Worm (Caenorhabditis elegans) whole organism, late embryonic: ENCODE data around the gene C55B6.1.

ENCODE experiments used
- C08G9.2 ChIP-seq: sonication (generic microtip); optimal IDR thresholded peaks from 2 replicates; lab custom pipeline; 2016; ENCODE audit warnings: mild to moderate bottlenecking, missing genetic modification characterization, moderate library complexity, missing compliant biosample characterization
- C38D4.7 ChIP-seq: fragments of 200-800 bp; sonication (Bioruptor generic); optimal IDR thresholded peaks from 2 replicates; lab custom pipeline; 2018; ENCODE audit warnings: mild to moderate bottlenecking, missing genetic modification characterization, moderate library complexity, missing compliant biosample characterization
- F13H6.1 ChIP-seq: sonication (generic microtip); optimal IDR thresholded peaks from 2 replicates; lab custom pipeline; 2016; ENCODE audit warnings: missing genetic modification characterization, missing compliant biosample characterization
- K02D7.2 ChIP-seq: sonication (generic microtip); optimal IDR thresholded peaks from 2 replicates; lab custom pipeline; 2017; ENCODE audit warnings: mild to moderate bottlenecking, missing genetic modification characterization, missing compliant biosample characterization
- K09A11.1 ChIP-seq: sonication (generic microtip); optimal IDR thresholded peaks from 2 replicates; lab custom pipeline; 2017; ENCODE audit warnings: antibody characterized with exemption, mild to moderate bottlenecking, missing genetic modification characterization, missing compliant biosample characterization; ENCODE audit not compliant: insufficient read depth
- T23F11.4 ChIP-seq: fragments of 200-800 bp; sonication (Bioruptor generic); optimal IDR thresholded peaks from 2 replicates; lab custom pipeline; 2018; ENCODE audit warnings: mild to moderate bottlenecking, missing genetic modification characterization, missing compliant biosample characterization
- ceh-14 ChIP-seq: sonication (generic microtip); optimal IDR thresholded peaks from 2 replicates; lab custom pipeline; 2016; ENCODE audit warnings: missing genotype, missing genetic modification characterization, missing compliant biosample characterization
- ceh-2 ChIP-seq: sonication (generic microtip); optimal IDR thresholded peaks from 2 replicates; lab custom pipeline; 2016; ENCODE audit warnings: missing genotype, missing genetic modification characterization, missing compliant biosample characterization
- ceh-24 ChIP-seq: sonication (generic microtip); optimal IDR thresholded peaks from 2 replicates; lab custom pipeline; 2016; ENCODE audit warnings: mild to moderate bottlenecking, missing genetic modification characterization, missing compliant biosample characterization
- ceh-30 ChIP-seq: fragments of 150-350 bp; optimal IDR thresholded peaks from 2 replicates; lab custom pipeline; 2014; ENCODE audit warnings: missing biosample characterization, missing genetic modification characterization
- ceh-34 ChIP-seq: sonication (generic microtip); optimal IDR thresholded peaks from 2 replicates; lab custom pipeline; 2016; ENCODE audit warnings: mild to moderate bottlenecking, missing genetic modification characterization, missing compliant biosample characterization
- ceh-45 ChIP-seq: fragments of 200-800 bp; sonication (Bioruptor generic); IDR thresholded peaks from 2 replicates; pipeline ENCODE4 v1.3.6; 2022; ENCODE audit warnings: missing genetic modification reagents, missing genetic modification characterization, missing compliant biosample characterization
- ceh-48 ChIP-seq: sonication (generic microtip); optimal IDR thresholded peaks from 2 replicates; lab custom pipeline; 2016; ENCODE audit warnings: missing genetic modification characterization, inconsistent platforms, missing compliant biosample characterization
- ceh-6 ChIP-seq: fragments of 200-800 bp; sonication (Bioruptor generic); optimal IDR thresholded peaks from 2 replicates; lab custom pipeline; 2018; ENCODE audit warnings: mild to moderate bottlenecking, missing genetic modification characterization, missing compliant biosample characterization
- che-1 ChIP-seq: sonication (generic microtip); optimal IDR thresholded peaks from 2 replicates; lab custom pipeline; 2016; ENCODE audit warnings: mild to moderate bottlenecking, missing genetic modification characterization, missing compliant biosample characterization
- eyg-1 ChIP-seq: sonication (generic microtip); optimal IDR thresholded peaks from 2 replicates; lab custom pipeline; 2016; ENCODE audit warnings: missing genotype, missing genetic modification characterization, missing compliant biosample characterization
- hlh-13 ChIP-seq: fragments of 200-800 bp; sonication (Bioruptor generic); optimal IDR thresholded peaks from 2 replicates; lab custom pipeline; 2018; ENCODE audit warnings: mild to moderate bottlenecking, missing genetic modification characterization, missing compliant biosample characterization
- hlh-6 ChIP-seq: sonication (generic microtip); optimal IDR thresholded peaks from 2 replicates; lab custom pipeline; 2016; ENCODE audit warnings: missing genotype, missing genetic modification characterization, missing compliant biosample characterization
- hlh-8 ChIP-seq: sonication (generic microtip); optimal IDR thresholded peaks from 2 replicates; lab custom pipeline; 2016; ENCODE audit warnings: missing genotype, missing genetic modification characterization, missing compliant biosample characterization
- lim-6 ChIP-seq: sonication (generic microtip); optimal IDR thresholded peaks from 2 replicates; lab custom pipeline; 2016; ENCODE audit warnings: missing genetic modification characterization, missing compliant biosample characterization
- mec-3 ChIP-seq: sonication (generic microtip); optimal IDR thresholded peaks from 2 replicates; lab custom pipeline; 2016; ENCODE audit warnings: borderline replicate concordance, missing genetic modification characterization, missing compliant biosample characterization
- nfya-1 ChIP-seq: sonication (generic microtip); optimal IDR thresholded peaks from 2 replicates; lab custom pipeline; 2017; ENCODE audit warnings: missing genetic modification characterization, mild to moderate bottlenecking, missing compliant biosample characterization, antibody characterized with exemption, moderate library complexity
- nhr-11 ChIP-seq: fragments of 150-350 bp; optimal IDR thresholded peaks from 2 replicates; lab custom pipeline; 2014; ENCODE audit warnings: missing biosample characterization, missing genetic modification characterization
- npax-4 ChIP-seq: sonication (generic microtip); optimal IDR thresholded peaks from 2 replicates; lab custom pipeline; 2016; ENCODE audit warnings: missing genetic modification characterization, missing compliant biosample characterization
- pat-9 ChIP-seq: fragments of 200-800 bp; sonication (Bioruptor generic); optimal IDR thresholded peaks from 2 replicates; lab custom pipeline; 2018; ENCODE audit warnings: mild to moderate bottlenecking, missing genetic modification characterization, moderate library complexity, missing compliant biosample characterization
- pha-2 ChIP-seq: sonication (generic microtip); optimal IDR thresholded peaks from 2 replicates; lab custom pipeline; 2017; ENCODE audit warnings: mild to moderate bottlenecking, missing genetic modification characterization, missing compliant biosample characterization
- pqm-1 ChIP-seq: sonication (generic microtip); optimal IDR thresholded peaks from 2 replicates; lab custom pipeline; 2016; ENCODE audit warnings: missing genetic modification characterization, missing compliant biosample characterization
- syd-9 ChIP-seq: sonication (generic microtip); optimal IDR thresholded peaks from 2 replicates; lab custom pipeline; 2016; ENCODE audit warnings: mild to moderate bottlenecking, missing genetic modification characterization, moderate library complexity, missing compliant biosample characterization
- tbx-7 ChIP-seq: sonication (generic microtip); optimal IDR thresholded peaks from 2 replicates; lab custom pipeline; 2016; ENCODE audit warnings: missing genotype, missing genetic modification characterization, missing compliant biosample characterization
- unc-3 ChIP-seq, 2 experiments: fragments of 200-800 bp in 1 of 2; sonication (Bioruptor generic) in 1 of 2; sonication (generic microtip) in 1 of 2; conservative IDR thresholded peaks in 1 of 2; optimal IDR thresholded peaks in 1 of 2; 2 replicates each; pipeline versions ENCODE4 v1.3.6 to Lab custom; 2016 to 2022; ENCODE audit warnings: missing compliant biosample characterization in 2 of 2, missing genetic modification characterization in 2 of 2, missing genetic modification reagents in 1 of 2
- unc-42 ChIP-seq: sonication (generic microtip); optimal IDR thresholded peaks from 2 replicates; lab custom pipeline; 2016; ENCODE audit warnings: missing genotype, missing genetic modification characterization, missing compliant biosample characterization
- unc-55 ChIP-seq: sonication (generic microtip); optimal IDR thresholded peaks from 2 replicates; lab custom pipeline; 2017; ENCODE audit warnings: missing biosample characterization, missing genetic modification reagents, missing genetic modification characterization
- zip-5 ChIP-seq: sonication (generic microtip); optimal IDR thresholded peaks from 2 replicates; lab custom pipeline; 2016; ENCODE audit warnings: missing genetic modification characterization, missing compliant biosample characterization
- ztf-16 ChIP-seq: sonication (generic microtip); optimal IDR thresholded peaks from 2 replicates; lab custom pipeline; 2017; ENCODE audit warnings: missing genetic modification characterization, missing compliant biosample characterization

C55B6.1 gene

DNA sequence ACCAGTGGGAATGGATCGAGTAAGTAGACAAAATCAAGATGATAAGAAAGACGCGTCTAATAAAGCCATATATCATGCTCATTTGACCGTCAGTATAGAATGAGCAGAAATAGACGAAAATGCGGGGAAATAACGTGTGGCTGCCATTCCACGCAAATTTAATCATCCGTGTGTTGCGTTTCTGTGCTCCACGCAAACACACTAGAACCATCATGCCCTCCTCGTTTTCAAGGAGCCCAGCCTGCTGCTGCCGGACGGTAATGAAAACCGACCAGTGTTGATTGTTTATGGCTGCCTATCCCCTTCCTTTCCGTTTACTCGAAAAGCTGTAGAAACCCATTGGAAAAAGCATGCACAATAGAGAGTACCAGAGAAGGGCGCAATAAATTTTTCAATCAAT is 20.0 kb downstream of the C55B6.1 start:
- TF ChIP-seq unc-42 (tag; lab: Kevin White, UChicago) (peak; percentile 56), ceh-24 (tag; lab: Kevin White, UChicago) (no peak)

DNA sequence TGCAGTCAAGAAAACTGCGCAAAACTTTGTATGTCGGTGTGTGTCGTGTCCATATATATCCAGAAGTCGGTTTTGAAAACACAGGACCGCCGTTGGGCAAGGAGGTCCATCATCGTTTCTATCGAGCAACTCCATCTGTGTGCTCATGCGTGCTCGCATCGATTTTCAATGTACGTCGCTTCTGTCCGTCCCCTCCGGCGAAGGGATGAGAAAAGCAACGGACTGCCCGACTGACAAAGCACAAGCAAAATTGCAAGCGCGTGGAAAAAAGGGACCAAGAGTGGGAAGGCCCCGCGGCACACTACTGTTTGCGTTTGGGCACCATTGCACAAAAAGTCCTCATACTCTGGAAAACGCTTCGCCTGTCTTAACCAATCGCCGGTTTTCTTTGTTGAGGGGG is 22.2 kb downstream of the C55B6.1 start:
- TF ChIP-seq hlh-8 (tag; lab: Kevin White, UChicago) (no peak), ceh-48 (tag; lab: Kevin White, UChicago) (peak; percentile 84), C38D4.7 (GFP tag; lab: Kevin White, UChicago) (no peak)

DNA sequence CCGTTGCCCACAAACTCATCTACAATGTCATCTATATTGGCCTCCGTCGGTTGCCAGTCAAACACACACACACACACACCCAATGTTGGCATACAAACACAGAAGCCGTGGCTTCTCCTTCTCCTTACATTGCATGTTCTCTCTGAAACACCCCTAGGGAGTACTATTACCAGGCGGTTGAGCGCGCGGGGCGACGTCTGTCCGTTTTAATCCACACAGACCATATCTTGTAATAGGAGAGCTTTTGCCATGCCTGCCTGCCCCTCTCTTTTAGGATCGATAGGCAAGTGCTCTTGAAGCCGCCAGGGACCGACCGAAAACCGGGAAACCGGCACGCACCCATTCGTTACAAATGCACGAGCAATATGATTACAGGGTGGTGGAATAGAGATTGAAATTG is 24.3 kb downstream of the C55B6.1 start:
- TF ChIP-seq ceh-48 (tag; lab: Kevin White, UChicago) (peak; percentile 42), syd-9 (peak; percentile 57), mec-3 (tag; lab: Kevin White, UChicago) (peak; percentile 22), unc-3 (GFP tag; conservative IDR thresholded peaks at IDR 0.05; lab: Robert Waterston, UW) (0 out of 2 replicates have a peak, but pooled peaks have one; percentile 12), unc-3 (tag; optimal IDR thresholded peaks at IDR 0.05; lab: Kevin White, UChicago) (no peak), nhr-11 (no peak), ceh-6 (GFP tag; lab: Kevin White, UChicago) (peak; percentile 45), npax-4 (no peak), ceh-34 (tag; lab: Kevin White, UChicago) (peak; percentile 56)

DNA sequence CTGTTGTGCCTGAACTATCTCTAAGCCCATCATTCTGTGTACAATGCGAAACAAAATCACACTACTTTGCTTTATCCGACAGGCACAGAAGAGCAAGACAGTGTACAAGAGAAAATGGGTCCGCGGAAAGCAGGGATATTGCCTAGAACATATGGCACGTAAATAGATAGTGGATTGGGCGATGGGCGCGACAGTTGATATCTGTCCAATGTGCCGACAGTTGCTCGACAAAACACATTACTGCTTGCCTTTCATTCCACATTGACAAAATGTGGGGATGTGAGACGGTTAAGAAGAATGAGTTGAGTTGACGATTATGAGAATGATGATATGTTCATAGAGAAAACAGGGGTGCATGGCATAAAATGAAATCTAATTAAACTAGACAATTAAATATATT is 24.9 kb downstream of the C55B6.1 start:
- TF ChIP-seq hlh-13 (GFP tag; lab: Kevin White, UChicago) (no peak), unc-3 (GFP tag; conservative IDR thresholded peaks at IDR 0.05; lab: Robert Waterston, UW) (0 out of 2 replicates have a peak, but pooled peaks have one; percentile 0), unc-3 (tag; optimal IDR thresholded peaks at IDR 0.05; lab: Kevin White, UChicago) (no peak), unc-55 (peak; percentile 17)

DNA sequence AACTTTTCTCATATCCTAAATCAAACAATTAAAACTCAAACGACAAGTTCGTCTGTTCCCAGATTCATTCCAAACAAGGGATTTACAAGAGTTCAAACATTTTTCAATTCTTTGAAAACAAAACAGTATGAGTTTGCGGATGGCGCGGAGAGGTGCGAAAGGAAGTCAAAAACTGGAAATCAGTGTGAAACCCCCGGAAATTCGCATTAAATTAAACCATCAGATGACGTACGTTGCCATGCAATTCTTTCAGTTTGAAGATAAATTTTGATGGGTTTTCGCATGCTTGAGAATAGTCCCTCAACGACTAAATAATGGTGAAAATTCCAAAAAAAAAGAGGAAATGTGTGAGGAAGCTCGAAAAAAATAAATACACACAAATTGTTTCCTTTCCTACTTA is 29.2 kb downstream of the C55B6.1 start:
- no peak for TF ChIP-seq ceh-14 (tag; lab: Kevin White, UChicago)
- no peak for TF ChIP-seq mec-3 (tag; lab: Kevin White, UChicago)
- no peak for TF ChIP-seq zip-5 (tag; lab: Kevin White, UChicago)
- TF ChIP-seq unc-55: no peak
- TF ChIP-seq ceh-34 (tag; lab: Kevin White, UChicago): no peak
- TF ChIP-seq C08G9.2 (tag; lab: Kevin White, UChicago): no peak
- no peak for TF ChIP-seq T23F11.4
- TF ChIP-seq ceh-45 (GFP tag; lab: Robert Waterston, UW): no peak
- TF ChIP-seq che-1 (tag; lab: Kevin White, UChicago): no peak
- no peak for TF ChIP-seq pha-2 (tag; lab: Kevin White, UChicago)
- no peak for TF ChIP-seq ztf-16 (tag; lab: Kevin White, UChicago)
- no peak for TF ChIP-seq lim-6
- TF ChIP-seq unc-3 (GFP tag; conservative IDR thresholded peaks at IDR 0.05; lab: Robert Waterston, UW): no peak
- TF ChIP-seq unc-3 (tag; optimal IDR thresholded peaks at IDR 0.05; lab: Kevin White, UChicago): no peak
- no peak for TF ChIP-seq ceh-24 (tag; lab: Kevin White, UChicago)
- TF ChIP-seq, all 69 proteins: peak for 0

DNA sequence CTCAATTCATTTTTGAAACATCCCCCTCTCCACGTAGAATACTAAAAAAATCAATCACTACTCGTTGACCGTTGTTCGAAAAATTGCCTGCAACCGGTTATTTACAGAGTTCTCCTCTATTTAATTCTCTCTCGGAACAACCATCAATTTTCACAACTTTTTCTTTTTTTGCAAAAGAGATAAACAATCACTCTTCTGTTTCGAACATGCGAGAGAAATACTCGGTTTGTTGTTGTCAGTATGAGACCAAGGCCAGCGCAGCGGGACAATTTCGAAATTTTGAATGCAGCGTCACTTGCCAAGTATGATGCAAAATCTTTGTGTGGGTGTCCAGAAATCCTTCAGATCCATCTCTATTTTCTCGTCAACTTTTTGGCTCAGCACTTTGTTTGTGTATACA is 30.2 kb downstream of the C55B6.1 start:
- TF ChIP-seq K09A11.1 (tag; lab: Kevin White, UChicago): no peak
- no peak for TF ChIP-seq tbx-7 (tag; lab: Kevin White, UChicago)

DNA sequence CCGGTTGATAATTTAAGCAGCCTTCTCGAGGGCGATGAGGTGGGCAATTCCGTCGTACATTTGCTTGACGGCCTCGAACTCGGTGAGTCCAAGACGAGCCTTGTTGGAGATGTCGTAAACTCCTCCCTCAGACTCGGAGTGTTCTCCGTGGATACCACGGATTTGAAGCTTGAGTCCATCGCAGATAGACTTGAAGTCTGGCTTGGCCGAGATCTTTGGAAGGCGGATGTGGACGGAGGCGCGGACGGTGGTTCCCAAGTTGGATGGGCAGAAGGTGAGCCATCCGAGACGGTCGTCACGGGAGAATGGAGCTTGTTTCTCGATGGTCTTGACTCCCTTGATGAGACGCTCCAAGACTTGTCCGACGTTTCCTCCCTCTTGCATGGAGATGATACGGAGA is 30.7 kb downstream of the C55B6.1 start:
- no peak for TF ChIP-seq tbx-7 (tag; lab: Kevin White, UChicago)
- TF ChIP-seq ztf-16 (tag; lab: Kevin White, UChicago): no peak
- no peak for TF ChIP-seq ceh-30 (tag; lab: Kevin White, UChicago)
- no peak for TF ChIP-seq unc-3 (GFP tag; conservative IDR thresholded peaks at IDR 0.05; lab: Robert Waterston, UW)
- TF ChIP-seq unc-3 (tag; optimal IDR thresholded peaks at IDR 0.05; lab: Kevin White, UChicago): no peak
- no peak for TF ChIP-seq pha-2 (tag; lab: Kevin White, UChicago)
- TF ChIP-seq nfya-1: no peak
- no peak for TF ChIP-seq F13H6.1
- TF ChIP-seq ceh-24 (tag; lab: Kevin White, UChicago): no peak
- no peak for TF ChIP-seq pat-9 (tag; lab: Kevin White, UChicago)
- TF ChIP-seq ceh-2 (tag; lab: Kevin White, UChicago): no peak
- TF ChIP-seq zip-5 (tag; lab: Kevin White, UChicago): no peak
- no peak for TF ChIP-seq K09A11.1 (tag; lab: Kevin White, UChicago)
- no peak for TF ChIP-seq eyg-1 (tag; lab: Kevin White, UChicago)
- TF ChIP-seq pqm-1 (tag; lab: Kevin White, UChicago): no peak
- no peak for TF ChIP-seq K02D7.2 (tag; lab: Kevin White, UChicago)
- no peak for TF ChIP-seq hlh-6
- TF ChIP-seq mec-3 (tag; lab: Kevin White, UChicago): no peak
- no peak for TF ChIP-seq lim-6
- no peak for TF ChIP-seq ceh-34 (tag; lab: Kevin White, UChicago)
- TF ChIP-seq, all 69 proteins: peak for 0
